Fruit fly (Drosophila melanogaster) whole organism, prepupa: ENCODE data around the gene mahe.

Experiments
- Blimp-1 ChIP-seq: fragments of 200-800 bp; sonication (Bioruptor generic); optimal IDR thresholded peaks from 3 replicates; lab custom pipeline; 2017; ENCODE audit warnings: missing biosample characterization, missing genetic modification characterization, mild to moderate bottlenecking, moderate library complexity, missing genetic modification reagents
- CG10631 ChIP-seq: fragments of 200-800 bp; sonication (Bioruptor generic); optimal IDR thresholded peaks from 2 replicates; lab custom pipeline; 2016; ENCODE audit warnings: missing biosample characterization, missing genetic modification characterization
- CG10669 ChIP-seq: fragments of 200-800 bp; sonication (Bioruptor generic); optimal IDR thresholded peaks from 3 replicates; lab custom pipeline; 2018; ENCODE audit warnings: missing biosample characterization, mild to moderate bottlenecking, missing genetic modification characterization, moderate library complexity
- CG11294 ChIP-seq: fragments of 200-800 bp; sonication (Bioruptor generic); IDR thresholded peaks from 2 replicates; pipeline ENCODE4 v1.3.6; 2022; ENCODE audit warnings: missing biosample characterization, missing genetic modification characterization
- CG11762 ChIP-seq: fragments of 200-800 bp; sonication (Bioruptor generic); optimal IDR thresholded peaks from 3 replicates; lab custom pipeline; 2016; ENCODE audit warnings: missing biosample characterization, missing genetic modification characterization; ENCODE audit not compliant: insufficient read depth
- CG11902 ChIP-seq: fragments of 200-800 bp; sonication (Bioruptor generic); optimal IDR thresholded peaks from 3 replicates; lab custom pipeline; 2016; ENCODE audit warnings: missing biosample characterization, missing genetic modification characterization
- CG15336 ChIP-seq: fragments of 200-800 bp; sonication (Bioruptor generic); IDR thresholded peaks from 2 replicates; pipeline ENCODE4 v1.3.6; 2022; ENCODE audit warnings: missing biosample characterization, missing genetic modification characterization
- CG16779 ChIP-seq: fragments of 200-800 bp; sonication (Bioruptor generic); optimal IDR thresholded peaks from 3 replicates; lab custom pipeline; 2017; ENCODE audit warnings: missing biosample characterization, mild to moderate bottlenecking, missing genetic modification characterization
- CG3032 ChIP-seq: fragments of 200-800 bp; optimal IDR thresholded peaks from 2 replicates; lab custom pipeline; 2019; ENCODE audit warnings: missing biosample characterization, mild to moderate bottlenecking, missing genetic modification characterization, moderate library complexity
- CG31627 ChIP-seq: fragments of 200-800 bp; sonication (Bioruptor generic); optimal IDR thresholded peaks from 3 replicates; lab custom pipeline; 2016; ENCODE audit warnings: missing biosample characterization, missing genetic modification characterization
- CG32006 ChIP-seq: fragments of 200-800 bp; sonication (Bioruptor generic); optimal IDR thresholded peaks from 3 replicates; lab custom pipeline; 2017; ENCODE audit warnings: missing biosample characterization, mild to moderate bottlenecking, missing genetic modification characterization
- CG34406 ChIP-seq: fragments of 200-800 bp; sonication (Bioruptor generic); optimal IDR thresholded peaks from 3 replicates; lab custom pipeline; 2016; ENCODE audit warnings: missing biosample characterization, missing genetic modification characterization
- CG3919 ChIP-seq: fragments of 200-800 bp; sonication (Bioruptor generic); optimal IDR thresholded peaks from 3 replicates; lab custom pipeline; 2016; ENCODE audit warnings: missing biosample characterization, missing genetic modification characterization
- CG4318 ChIP-seq: fragments of 200-800 bp; sonication (Bioruptor generic); optimal IDR thresholded peaks from 3 replicates; lab custom pipeline; 2017; ENCODE audit warnings: missing biosample characterization, mild to moderate bottlenecking, missing genetic modification characterization
- CG6276 ChIP-seq: fragments of 200-800 bp; sonication (Bioruptor generic); optimal IDR thresholded peaks from 2 replicates; lab custom pipeline; 2017; ENCODE audit warnings: missing biosample characterization, mild to moderate bottlenecking, missing genetic modification characterization
- CG6808 ChIP-seq: fragments of 200-800 bp; sonication (Bioruptor generic); optimal IDR thresholded peaks from 3 replicates; lab custom pipeline; 2017; ENCODE audit warnings: missing biosample characterization, missing genetic modification characterization, mild to moderate bottlenecking, moderate library complexity, missing genetic modification reagents
- CG6854 ChIP-seq: fragments of 200-800 bp; sonication (Bioruptor generic); optimal IDR thresholded peaks from 2 replicates; lab custom pipeline; 2017; ENCODE audit warnings: missing biosample characterization, mild to moderate bottlenecking, missing genetic modification characterization
- CG7368 ChIP-seq: fragments of 200-800 bp; sonication (Bioruptor generic); optimal IDR thresholded peaks from 3 replicates; lab custom pipeline; 2016; ENCODE audit warnings: missing biosample characterization, missing genetic modification characterization
- CG8632 ChIP-seq: fragments of 200-800 bp; sonication (Bioruptor generic); optimal IDR thresholded peaks from 3 replicates; lab custom pipeline; 2016; ENCODE audit warnings: missing biosample characterization, missing genetic modification characterization
- CG9139 ChIP-seq: fragments of 200-800 bp; sonication (Bioruptor generic); optimal IDR thresholded peaks from 3 replicates; lab custom pipeline; 2017; ENCODE audit warnings: missing biosample characterization, mild to moderate bottlenecking, missing genetic modification characterization
- Eip75B ChIP-seq: fragments of 200-800 bp; sonication (Bioruptor generic); optimal IDR thresholded peaks from 3 replicates; lab custom pipeline; 2016; ENCODE audit warnings: missing biosample characterization, missing genetic modification characterization
- Eip78C ChIP-seq: fragments of 200-800 bp; sonication (Bioruptor generic); peaks from one replicate; lab custom pipeline; 2016; ENCODE audit warnings: missing biosample characterization, missing genetic modification characterization
- Eip93F ChIP-seq: fragments of 200-800 bp; sonication (Bioruptor generic); optimal IDR thresholded peaks from 2 replicates; lab custom pipeline; 2016; ENCODE audit warnings: missing biosample characterization, mild to moderate bottlenecking, missing genetic modification characterization
- Ets21C ChIP-seq: fragments of 200-800 bp; sonication (Bioruptor generic); optimal IDR thresholded peaks from 3 replicates; lab custom pipeline; 2016; ENCODE audit warnings: missing biosample characterization, missing genetic modification characterization
- Ets96B ChIP-seq: fragments of 200-800 bp; optimal IDR thresholded peaks from 2 replicates; lab custom pipeline; 2019; ENCODE audit warnings: missing biosample characterization, mild to moderate bottlenecking, missing genetic modification characterization, moderate library complexity
- Hr38 ChIP-seq: sonication (Bioruptor generic); optimal IDR thresholded peaks from 2 replicates; lab custom pipeline; 2016; ENCODE audit warnings: missing biosample characterization, missing genetic modification characterization
- Hr39 ChIP-seq: fragments of 200-800 bp; sonication (Bioruptor generic); optimal IDR thresholded peaks from 2 replicates; lab custom pipeline; 2016; ENCODE audit warnings: missing biosample characterization, missing genetic modification characterization
- Hr4 ChIP-seq: fragments of 200-800 bp; sonication (Bioruptor generic); optimal IDR thresholded peaks from 3 replicates; lab custom pipeline; 2016; ENCODE audit warnings: missing biosample characterization, missing genetic modification characterization
- Met ChIP-seq: fragments of 200-800 bp; sonication (Bioruptor generic); optimal IDR thresholded peaks from 3 replicates; lab custom pipeline; 2016; ENCODE audit warnings: missing biosample characterization, missing genetic modification characterization
- OdsH ChIP-seq: fragments of 200-800 bp; sonication (Bioruptor generic); optimal IDR thresholded peaks from 3 replicates; lab custom pipeline; 2016; ENCODE audit warnings: missing biosample characterization, missing genetic modification characterization
- Smox ChIP-seq: fragments of 200-800 bp; sonication (Bioruptor generic); optimal IDR thresholded peaks from 3 replicates; lab custom pipeline; 2016; ENCODE audit warnings: missing biosample characterization, missing genetic modification characterization
- Sox14 ChIP-seq: fragments of 200-800 bp; sonication (Bioruptor generic); optimal IDR thresholded peaks from 3 replicates; lab custom pipeline; 2016; ENCODE audit warnings: missing biosample characterization, missing genetic modification characterization
- Sox15 ChIP-seq: fragments of 200-800 bp; sonication (Bioruptor generic); optimal IDR thresholded peaks from 3 replicates; lab custom pipeline; 2016; ENCODE audit warnings: missing biosample characterization, missing genetic modification characterization
- achi ChIP-seq: fragments of 200-800 bp; sonication (Bioruptor generic); optimal IDR thresholded peaks from 3 replicates; lab custom pipeline; 2016; ENCODE audit warnings: missing biosample characterization, missing genetic modification characterization
- acj6 ChIP-seq: fragments of 200-800 bp; sonication (Bioruptor generic); optimal IDR thresholded peaks from 3 replicates; lab custom pipeline; 2016; ENCODE audit warnings: missing biosample characterization, missing genetic modification characterization
- eg ChIP-seq: fragments of 200-800 bp; sonication (Bioruptor generic); IDR thresholded peaks from 3 replicates; pipeline ENCODE4 v1.3.6; 2022; ENCODE audit warnings: missing biosample characterization, missing genetic modification characterization
- fd85E ChIP-seq: fragments of 200-800 bp; sonication (Bioruptor generic); optimal IDR thresholded peaks from 3 replicates; lab custom pipeline; 2016; ENCODE audit warnings: missing biosample characterization, missing genetic modification characterization
- lz ChIP-seq: fragments of 200-800 bp; sonication (Bioruptor generic); optimal IDR thresholded peaks from 3 replicates; lab custom pipeline; 2016; ENCODE audit warnings: missing biosample characterization, missing genetic modification characterization
- net ChIP-seq: fragments of 200-800 bp; sonication (Bioruptor generic); optimal IDR thresholded peaks from 3 replicates; lab custom pipeline; 2016; ENCODE audit warnings: missing biosample characterization, missing genetic modification characterization
- pdm3 ChIP-seq: fragments of 200-800 bp; sonication (Bioruptor generic); optimal IDR thresholded peaks from 3 replicates; lab custom pipeline; 2016; ENCODE audit warnings: missing biosample characterization, missing genetic modification characterization
- salr ChIP-seq, 2 experiments: fragments of 200-800 bp; sonication (Bioruptor generic); optimal IDR thresholded peaks; 3 replicates each; lab custom pipeline; 2016 to 2018; ENCODE audit warnings: missing biosample characterization in 2 of 2, missing genetic modification characterization in 2 of 2, mild to moderate bottlenecking in 1 of 2
- spab ChIP-seq: fragments of 200-800 bp; sonication (Bioruptor generic); optimal IDR thresholded peaks from 2 replicates; lab custom pipeline; 2017; ENCODE audit warnings: missing biosample characterization, mild to moderate bottlenecking, missing genetic modification characterization, missing genetic modification reagents
- svp ChIP-seq: fragments of 200-800 bp; sonication (Bioruptor generic); peaks from one replicate; lab custom pipeline; 2016; ENCODE audit warnings: missing biosample characterization, missing genetic modification characterization
- topi ChIP-seq: fragments of 200-800 bp; sonication (Bioruptor generic); optimal IDR thresholded peaks from 3 replicates; lab custom pipeline; 2016; ENCODE audit warnings: missing biosample characterization, missing genetic modification characterization
- vri ChIP-seq: fragments of 200-800 bp; sonication (Bioruptor generic); optimal IDR thresholded peaks from 3 replicates; lab custom pipeline; 2016; ENCODE audit warnings: missing biosample characterization, mild to moderate bottlenecking, missing genetic modification characterization

mahe gene

dm6 chrX:7891596-7892538, 39.3 kb downstream of the mahe start, which contains the start of gene Nek2 (continued):
- TF ChIP-seq Eip78C (GFP tag; lab: Kevin White, UChicago) (peak; percentile 79), Hr38 (GFP tag; lab: Kevin White, UChicago) (no peak), Hr4 (GFP tag; lab: Kevin White, UChicago) (no peak), CG6276 (GFP tag; lab: Kevin White, UChicago) (peak; percentile 19), topi (no peak), Blimp-1 (GFP tag; lab: Kevin White, UChicago) (peak; percentile 6), CG11902 (GFP tag; lab: Kevin White, UChicago) (no peak), CG6854 (GFP tag; lab: Kevin White, UChicago) (no peak), CG34406 (no peak), acj6 (peak; percentile 14), CG4318 (GFP tag; lab: Kevin White, UChicago) (no peak), Hr39 (GFP tag; lab: Kevin White, UChicago) (no peak), OdsH (GFP tag; lab: Kevin White, UChicago) (no peak), Sox15 (GFP tag; lab: Kevin White, UChicago) (no peak), Eip75B (GFP tag; lab: Kevin White, UChicago) (no peak), spab (GFP tag; lab: Kevin White, UChicago) (peak; percentile 29), Sox14 (GFP tag; lab: Kevin White, UChicago) (no peak), eg (no peak), CG15336 (GFP tag; lab: Robert Waterston, UW) (0 out of 2 replicates have a peak, but pooled peaks have one; percentile 15), CG3919 (peak; percentile 33), CG9139 (no peak), Ets21C (no peak), Smox (peak; percentile 16), Eip93F (GFP tag; lab: Kevin White, UChicago) (no peak), CG11762 (no peak), net (GFP tag; lab: Kevin White, UChicago) (no peak)

- TF ChIP-seq lz (GFP tag; lab: Kevin White, UChicago) (peak; percentile 86), CG6854 (GFP tag; lab: Kevin White, UChicago) (no peak), achi (GFP tag; lab: Kevin White, UChicago) (peak; percentile 76), Blimp-1 (GFP tag; lab: Kevin White, UChicago) (no peak), CG11902 (GFP tag; lab: Kevin White, UChicago) (peak; percentile 40), Hr39 (GFP tag; lab: Kevin White, UChicago) (peak; percentile 80), fd85E (GFP tag; lab: Kevin White, UChicago) (peak; percentile 38), net (GFP tag; lab: Kevin White, UChicago) (peak; percentile 78), CG10669 (GFP tag; lab: Kevin White, UChicago) (peak; percentile 71), CG15336 (GFP tag; lab: Robert Waterston, UW) (peak; percentile 65), CG32006 (GFP tag; lab: Kevin White, UChicago) (peak; percentile 58), CG8632 (peak; percentile 65), Met (GFP tag; lab: Kevin White, UChicago) (peak; percentile 84), CG3919 (peak; percentile 83), Sox15 (GFP tag; lab: Kevin White, UChicago) (peak; percentile 49), CG31627 (GFP tag; lab: Kevin White, UChicago) (peak; percentile 75), topi (peak; percentile 84), Sox14 (GFP tag; lab: Kevin White, UChicago) (peak; percentile 79), svp (peak; percentile 85), CG6808 (GFP tag; lab: Kevin White, UChicago) (peak; percentile 23), CG11294 (no peak), Smox (peak; percentile 78), OdsH (GFP tag; lab: Kevin White, UChicago) (peak; percentile 79), CG4318 (GFP tag; lab: Kevin White, UChicago) (peak; percentile 19), salr (GFP tag; optimal IDR thresholded peaks at IDR 0.05; lab: Kevin White, UChicago) (peak in 1 of 2 experiments; percentile 49), CG7368 (GFP tag; lab: Kevin White, UChicago) (peak; percentile 72), CG34406 (peak; percentile 57), vri (GFP tag; lab: Kevin White, UChicago) (peak; percentile 94), CG6276 (GFP tag; lab: Kevin White, UChicago) (peak; percentile 1), Ets96B (tag; lab: Kevin White, UChicago) (peak; percentile 60), CG10631 (GFP tag; lab: Kevin White, UChicago) (peak; percentile 84), CG3032 (tag; lab: Kevin White, UChicago) (no peak), Ets21C (peak; percentile 69), pdm3 (peak; percentile 86), CG16779 (tag; lab: Kevin White, UChicago) (no peak)
Observed at dm6 chrX:7888386-7889024, 42.7 kb downstream of the mahe start, which contains the start of gene Acat1. Acat1 (minus strand) TSS chrX:7888785.
